Worm (Caenorhabditis elegans) whole organism, L2 larva: ENCODE data around the gene F17C8.6.
A peak's percentile ranks its signal among the peaks of the same experiment; 100 is the strongest.

Experiments
- C34F6.9 ChIP-seq: fragments of 150-350 bp; optimal IDR thresholded peaks from 2 replicates; lab custom pipeline; 2014; ENCODE audit warnings: missing biosample characterization, missing genetic modification characterization
- Y55F3AM.14 ChIP-seq: fragments of 200-800 bp; sonication (Bioruptor generic); optimal IDR thresholded peaks from 2 replicates; lab custom pipeline; 2018; ENCODE audit warnings: mild to moderate bottlenecking, missing genetic modification characterization, missing compliant biosample characterization
- ZK546.5 ChIP-seq: sonication (generic microtip); optimal IDR thresholded peaks from 2 replicates; lab custom pipeline; 2017; ENCODE audit warnings: missing biosample characterization, missing genetic modification characterization
- alr-1 ChIP-seq: fragments of 150-350 bp; optimal IDR thresholded peaks from 2 replicates; lab custom pipeline; 2014; ENCODE audit warnings: missing biosample characterization, missing genetic modification characterization
- ceh-82 ChIP-seq: fragments of 150-350 bp; optimal IDR thresholded peaks from 2 replicates; lab custom pipeline; 2014; ENCODE audit warnings: missing biosample characterization, missing genetic modification characterization
- crh-2 ChIP-seq: sonication (generic microtip); optimal IDR thresholded peaks from 2 replicates; lab custom pipeline; 2017; ENCODE audit warnings: missing biosample characterization, missing genetic modification characterization
- egl-27 ChIP-seq: sonication (generic microtip); optimal IDR thresholded peaks from 3 replicates; lab custom pipeline; 2017; ENCODE audit warnings: missing biosample characterization, missing genetic modification reagents, missing genetic modification characterization
- fos-1 ChIP-seq: fragments of 150-350 bp; optimal IDR thresholded peaks from 2 replicates; lab custom pipeline; 2014; ENCODE audit warnings: missing biosample characterization, missing genetic modification characterization
- gmeb-1 ChIP-seq: fragments of 150-350 bp; optimal IDR thresholded peaks from 2 replicates; lab custom pipeline; 2014; ENCODE audit warnings: missing biosample characterization, missing genetic modification characterization
- lin-11 ChIP-seq: fragments of 150-350 bp; sonication (generic microtip); optimal IDR thresholded peaks from 2 replicates; lab custom pipeline; 2014; ENCODE audit warnings: missing biosample characterization, missing genetic modification characterization, inconsistent platforms, mixed read lengths
- lin-39 ChIP-seq: fragments of 150-350 bp; optimal IDR thresholded peaks from 2 replicates; lab custom pipeline; 2014; ENCODE audit warnings: missing biosample characterization, missing genetic modification reagents, missing genetic modification characterization
- lsy-2 ChIP-seq, 2 experiments: fragments of 150-350 bp in 1 of 2; sonication (generic microtip) in 1 of 2; optimal IDR thresholded peaks; 2 replicates each; lab custom pipeline; 2014 to 2017; ENCODE audit warnings: missing biosample characterization in 2 of 2, missing genetic modification characterization in 2 of 2
- mab-5 ChIP-seq: fragments of 150-350 bp; optimal IDR thresholded peaks from 2 replicates; lab custom pipeline; 2014; ENCODE audit warnings: missing biosample characterization, missing genetic modification characterization
- mdl-1 ChIP-seq, 2 experiments: fragments of 150-350 bp in 1 of 2; sonication (generic microtip) in 1 of 2; optimal IDR thresholded peaks; 2 replicates each; lab custom pipeline; 2017; ENCODE audit warnings: missing biosample characterization in 2 of 2, missing genetic modification characterization in 2 of 2
- nhr-10 ChIP-seq: sonication (generic microtip); optimal IDR thresholded peaks from 2 replicates; lab custom pipeline; 2017; ENCODE audit warnings: missing biosample characterization, missing genetic modification characterization
- nhr-11 ChIP-seq: fragments of 150-350 bp; optimal IDR thresholded peaks from 2 replicates; lab custom pipeline; 2014; ENCODE audit warnings: missing biosample characterization, missing genetic modification characterization
- nhr-12 ChIP-seq: fragments of 150-350 bp; optimal IDR thresholded peaks from 2 replicates; lab custom pipeline; 2014; ENCODE audit warnings: missing biosample characterization, missing genetic modification characterization
- nhr-129 ChIP-seq: fragments of 150-350 bp; optimal IDR thresholded peaks from 2 replicates; lab custom pipeline; 2014; ENCODE audit warnings: missing biosample characterization, missing genetic modification characterization
- nhr-21 ChIP-seq: fragments of 150-350 bp; optimal IDR thresholded peaks from 2 replicates; lab custom pipeline; 2014; ENCODE audit warnings: missing biosample characterization, missing genetic modification characterization
- nhr-23 ChIP-seq: fragments of 150-350 bp; optimal IDR thresholded peaks from 2 replicates; lab custom pipeline; 2014; ENCODE audit warnings: missing biosample characterization, missing genetic modification reagents, missing genetic modification characterization
- peb-1 ChIP-seq: fragments of 150-350 bp; optimal IDR thresholded peaks from 2 replicates; lab custom pipeline; 2014; ENCODE audit warnings: missing biosample characterization, missing genetic modification characterization
- sem-4 ChIP-seq: fragments of 150-350 bp; optimal IDR thresholded peaks from 2 replicates; lab custom pipeline; 2014; ENCODE audit warnings: missing biosample characterization, missing genetic modification reagents, missing genetic modification characterization
- sma-3 ChIP-seq: sonication (generic microtip); optimal IDR thresholded peaks from 2 replicates; lab custom pipeline; 2016; ENCODE audit warnings: missing genetic modification reagents, missing genetic modification characterization, missing compliant biosample characterization
- sma-9 ChIP-seq, 2 experiments: fragments of 150-350 bp in 1 of 2; sonication (generic microtip) in 1 of 2; optimal IDR thresholded peaks; 2 replicates each; lab custom pipeline; 2014 to 2016; ENCODE audit warnings: missing genetic modification characterization in 2 of 2, mild to moderate bottlenecking in 1 of 2, missing biosample characterization in 1 of 2, missing compliant biosample characterization in 1 of 2, missing genetic modification reagents in 1 of 2, moderate library complexity in 1 of 2
- snpc-4 ChIP-seq: fragments of 150-350 bp; optimal IDR thresholded peaks from 2 replicates; lab custom pipeline; 2014; ENCODE audit warnings: missing biosample characterization, missing genetic modification characterization
- unc-39 ChIP-seq: fragments of 150-350 bp; optimal IDR thresholded peaks from 2 replicates; lab custom pipeline; 2014; ENCODE audit warnings: missing biosample characterization, missing genetic modification characterization
- unc-55 ChIP-seq: fragments of 150-350 bp; sonication (generic microtip); optimal IDR thresholded peaks from 3 replicates; lab custom pipeline; 2014; ENCODE audit warnings: missing biosample characterization, missing genetic modification reagents, missing genetic modification characterization
- ztf-1 ChIP-seq: fragments of 200-800 bp; sonication (Bioruptor generic); conservative IDR thresholded peaks from 2 replicates; pipeline ENCODE4 v1.3.6; 2022; ENCODE audit warnings: missing genetic modification characterization, missing compliant biosample characterization

The F17C8.6 gene

DNA sequence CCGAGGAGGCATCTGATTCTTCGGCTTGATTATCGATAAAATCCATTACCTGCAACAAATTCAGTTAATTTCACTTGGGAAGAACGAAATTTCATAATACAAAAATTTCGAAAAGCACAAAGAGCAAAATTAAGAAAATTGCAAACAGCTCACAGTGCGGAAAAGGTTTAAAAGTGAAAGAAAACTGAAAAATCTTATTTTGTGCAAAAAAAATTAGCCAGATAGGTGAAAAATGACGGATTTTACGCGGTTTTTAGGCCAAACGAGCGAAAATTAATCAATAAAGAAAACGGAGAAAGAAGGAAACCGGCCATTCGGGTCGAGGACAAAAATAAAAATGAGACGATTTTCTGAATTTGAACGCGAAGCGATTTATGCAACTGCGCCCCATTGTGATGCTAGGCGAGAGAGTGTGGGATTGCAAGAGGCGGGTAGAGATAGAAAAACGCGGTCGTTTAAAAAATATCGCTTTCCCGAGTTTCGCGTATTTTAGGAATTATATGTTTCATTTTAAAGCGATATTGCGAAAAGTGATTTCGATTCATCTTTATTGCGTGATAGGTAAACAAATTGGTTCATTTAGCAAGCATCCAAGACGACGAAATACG lies 25.1 kb downstream of the F17C8.6 start, which contains the start of gene emb-5:
emb-5 (minus strand) TSS at position 51 of the 608 bp plus-strand sequence.
- TF ChIP-seq unc-55 (GFP tag; lab: Kevin White, UChicago) (peak; percentile 83), sma-9 (GFP tag; optimal IDR thresholded peaks at IDR 0.05; lab: Kevin White, UChicago) (peak; percentile 69), sma-9 (tag; optimal IDR thresholded peaks at IDR 0.05; lab: Kevin White, UChicago) (no peak), sma-3 (GFP tag; lab: Kevin White, UChicago) (peak; percentile 45), lin-11 (tag; lab: Kevin White, UChicago) (peak; percentile 32), egl-27 (tag; lab: Kevin White, UChicago) (peak; percentile 9), ceh-82 (tag; lab: Kevin White, UChicago) (no peak), lin-39 (tag; lab: Kevin White, UChicago) (no peak), C34F6.9 (peak; percentile 62), lsy-2 (tag; optimal IDR thresholded peaks at IDR 0.05; lab: Kevin White, UChicago) (peak; percentile 56 to 81), crh-2 (tag; lab: Kevin White, UChicago) (peak; percentile 65), snpc-4 (tag; lab: Kevin White, UChicago) (no peak), nhr-21 (tag; lab: Kevin White, UChicago) (peak; percentile 6), fos-1 (tag; lab: Kevin White, UChicago) (peak; percentile 1), mab-5 (tag; lab: Kevin White, UChicago) (peak; percentile 75), nhr-129 (tag; lab: Kevin White, UChicago) (peak; percentile 71), ZK546.5 (tag; lab: Kevin White, UChicago) (no peak), alr-1 (tag; lab: Kevin White, UChicago) (no peak), gmeb-1 (tag; lab: Kevin White, UChicago) (peak; percentile 95)

DNA sequence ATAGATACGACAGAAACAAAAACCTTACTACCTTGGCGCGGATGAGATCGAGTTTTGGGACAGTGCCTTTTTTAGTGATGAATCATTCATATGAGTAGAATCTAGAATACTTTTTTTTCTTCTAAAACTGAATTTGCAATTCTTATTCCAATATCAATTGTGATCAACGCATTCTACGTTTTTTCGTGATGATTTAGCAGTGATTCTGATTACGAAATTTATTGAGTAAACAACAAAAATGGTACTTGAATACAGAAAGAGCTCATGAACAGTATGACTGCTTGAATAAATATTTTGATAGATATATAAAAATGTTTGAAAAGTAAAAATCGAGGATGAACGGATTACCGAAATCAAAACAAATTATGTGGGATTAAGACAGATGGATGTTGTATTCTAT lies 30.7 kb downstream of the F17C8.6 start, which contains the start of gene him-18:
him-18 (minus strand) TSS at position 101 of the 400 bp plus-strand sequence.
- TF ChIP-seq Y55F3AM.14 (GFP tag; lab: Kevin White, UChicago), result no peak
- no peak for TF ChIP-seq unc-39
- no peak for TF ChIP-seq peb-1
- no peak for TF ChIP-seq gmeb-1 (tag; lab: Kevin White, UChicago)
- TF ChIP-seq ceh-82 (tag; lab: Kevin White, UChicago), result no peak

DNA sequence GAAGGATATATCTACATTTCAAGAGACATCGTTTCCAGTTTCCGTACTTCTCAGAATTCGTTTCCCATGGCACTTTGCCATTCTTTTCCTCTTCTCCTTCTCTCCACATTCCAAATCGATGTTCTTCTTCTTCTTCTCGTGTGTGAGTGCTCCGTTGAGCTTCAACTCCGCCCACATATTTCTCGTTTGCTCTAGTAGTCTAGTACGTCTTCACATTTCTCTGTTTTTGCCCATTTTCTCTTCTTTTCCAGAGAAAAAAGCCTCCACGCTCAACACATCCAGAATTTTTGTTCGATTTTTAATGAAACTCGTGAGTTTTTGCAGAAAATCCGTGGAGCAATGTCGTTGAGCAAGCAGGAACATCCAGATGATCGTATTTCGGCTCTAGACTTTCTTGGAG lies 36.9 kb downstream of the F17C8.6 start, which contains the start of gene T04A8.18:
T04A8.18 (plus strand) TSS at position 301 of the 400 bp plus-strand sequence.
- peak; percentile 4 for TF ChIP-seq unc-55 (GFP tag; lab: Kevin White, UChicago)
- TF ChIP-seq lin-39 (tag; lab: Kevin White, UChicago), result no peak
- TF ChIP-seq mdl-1 (tag; optimal IDR thresholded peaks at IDR 0.05; lab: Kevin White, UChicago), result no peak

DNA sequence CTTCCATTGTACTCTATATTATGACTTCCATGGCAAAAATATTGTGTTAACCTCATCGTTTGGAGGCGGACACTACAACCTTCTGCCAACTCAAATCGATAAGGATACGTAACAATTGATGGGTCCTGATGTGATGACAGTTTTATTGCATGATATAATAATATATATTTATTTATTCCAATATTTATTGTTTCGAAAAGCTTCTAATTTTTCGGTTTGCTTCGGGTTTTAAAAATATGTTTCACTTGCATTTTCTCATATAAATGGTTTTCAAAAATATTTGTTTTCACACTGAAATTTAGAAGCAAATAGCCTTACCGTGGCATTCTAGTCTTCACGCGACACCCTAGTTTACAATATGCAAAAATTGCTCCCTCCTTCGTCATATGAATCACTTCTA lies 39.2 kb downstream of the F17C8.6 start, which contains the start of gene T04A8.13:
T04A8.13 (plus strand) TSS at position 301 of the 400 bp plus-strand sequence.
- no peak for TF ChIP-seq ztf-1 (GFP tag; lab: Robert Waterston, UW)
- no peak for TF ChIP-seq sma-3 (GFP tag; lab: Kevin White, UChicago)
- no peak for TF ChIP-seq nhr-11 (tag; lab: Kevin White, UChicago)
- TF ChIP-seq nhr-129 (tag; lab: Kevin White, UChicago), result no peak
- TF ChIP-seq ceh-82 (tag; lab: Kevin White, UChicago), result no peak
- TF ChIP-seq nhr-12 (tag; lab: Kevin White, UChicago), result no peak
- no peak for TF ChIP-seq Y55F3AM.14 (GFP tag; lab: Kevin White, UChicago)
- no peak for TF ChIP-seq nhr-10 (tag; lab: Kevin White, UChicago)
- no peak for TF ChIP-seq lin-11 (tag; lab: Kevin White, UChicago)
- no peak for TF ChIP-seq nhr-23
- no peak for TF ChIP-seq mdl-1 (tag; optimal IDR thresholded peaks at IDR 0.05; lab: Kevin White, UChicago)

DNA sequence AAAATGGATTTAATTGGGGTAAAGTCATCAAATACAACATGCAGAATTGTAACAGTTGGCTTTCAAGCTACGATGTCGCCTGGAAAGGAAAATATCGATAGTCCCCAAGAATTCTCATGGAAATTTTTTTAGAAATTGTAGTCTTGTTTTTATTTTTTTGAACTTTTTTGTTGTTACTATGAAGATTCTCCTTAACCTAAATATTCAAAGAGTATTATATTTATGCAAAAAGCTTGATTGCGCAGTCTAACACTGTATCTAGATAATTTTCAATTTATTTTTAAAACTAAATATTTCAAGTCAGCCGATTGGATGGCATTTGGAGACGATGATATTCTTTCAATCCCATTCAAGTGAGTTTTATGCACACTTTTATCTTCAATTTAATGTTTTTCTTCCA lies 40.6 kb downstream of the F17C8.6 start, which contains the start of gene pgap-2:
pgap-2 (plus strand) TSS at position 301 of the 400 bp plus-strand sequence.
- TF ChIP-seq nhr-129 (tag; lab: Kevin White, UChicago) (no peak), nhr-10 (tag; lab: Kevin White, UChicago) (no peak), sem-4 (tag; lab: Kevin White, UChicago) (no peak), nhr-11 (tag; lab: Kevin White, UChicago) (no peak)
